Worm (Caenorhabditis elegans): Measurements from ENCODE around the gene Y67D8B.3.

Y67D8B.3 gene

ce11 chrIV:3160785-3161184, 41.2 kb downstream of the Y67D8B.3 start:
- TF ChIP-seq spr-3 (GFP tag; optimal IDR thresholded peaks at IDR 0.05), result no peak
- no peak for TF ChIP-seq attf-4 (tag; optimal IDR thresholded peaks at IDR 0.05)
- peak; percentile 89 for TF ChIP-seq dmd-6 (GFP tag; IDR thresholded peaks at IDR 0.05)
- TF ChIP-seq nhr-76 (tag; optimal IDR thresholded peaks at IDR 0.05), result peak; percentile 36
- peak; percentile 88 for TF ChIP-seq mep-1 (tag; optimal IDR thresholded peaks at IDR 0.05)
- no peak for TF ChIP-seq madf-5 (GFP tag; IDR thresholded peaks at IDR 0.05)
- no peak for TF ChIP-seq snpc-4 (tag; optimal IDR thresholded peaks at IDR 0.05)
- peak; percentile 60 for TF ChIP-seq spr-1 (tag; optimal IDR thresholded peaks at IDR 0.05)
- TF ChIP-seq arid-1 (GFP tag; conservative IDR thresholded peaks at IDR 0.05), result peak; percentile 71; the same call in 1 of the 2 replicates
- peak in 1 of 2 experiments; percentile 93 for TF ChIP-seq daf-16 (GFP tag; optimal IDR thresholded peaks at IDR 0.05)
- TF ChIP-seq daf-16 (tag; optimal IDR thresholded peaks at IDR 0.05), result peak; percentile 99
- TF ChIP-seq nhr-48 (tag; optimal IDR thresholded peaks at IDR 0.05), result peak; percentile 63
- no peak for TF ChIP-seq nhr-10 (tag; optimal IDR thresholded peaks at IDR 0.05)
- peak; percentile 67 for TF ChIP-seq duxl-1 (tag; optimal IDR thresholded peaks at IDR 0.05; ENCODE audit: poor library complexity)
- peak in 1 of 2 experiments; percentile 98 for TF ChIP-seq unc-62 (GFP tag; optimal IDR thresholded peaks at IDR 0.05 in 1 of 2)
- TF ChIP-seq unc-62 (tag; optimal IDR thresholded peaks at IDR 0.05), result no peak
- TF ChIP-seq lir-3 (tag; optimal IDR thresholded peaks at IDR 0.05), result no peak
- TF ChIP-seq ztf-7 (tag; optimal IDR thresholded peaks at IDR 0.05), result peak; percentile 69
- peak; percentile 89 for TF ChIP-seq nhr-11 (tag; optimal IDR thresholded peaks at IDR 0.05)
- peak; percentile 5 for TF ChIP-seq zip-2 (tag; optimal IDR thresholded peaks at IDR 0.05)
- peak in 1 of 2 experiments; percentile 80 for TF ChIP-seq hif-1 (tag; optimal IDR thresholded peaks at IDR 0.05)
- TF ChIP-seq T20F7.1 (GFP tag; optimal IDR thresholded peaks at IDR 0.05), result no peak
- no peak for TF ChIP-seq daf-8 (GFP tag; IDR thresholded peaks at IDR 0.05)
- TF ChIP-seq jun-1 (tag; optimal IDR thresholded peaks at IDR 0.05), result peak; percentile 45
- TF ChIP-seq D1046.2 (GFP tag; IDR thresholded peaks at IDR 0.05), result no peak
- peak; percentile 42; the same call in 1 of the 2 replicates for TF ChIP-seq set-16 (GFP tag; IDR thresholded peaks at IDR 0.05)
- TF ChIP-seq nhr-111 (GFP tag; optimal IDR thresholded peaks at IDR 0.05), result no peak
- TF ChIP-seq unc-130 (GFP tag; optimal IDR thresholded peaks at IDR 0.05), result no peak
- no peak for TF ChIP-seq F10B5.3 (tag; optimal IDR thresholded peaks at IDR 0.05)
- TF ChIP-seq egl-43 (GFP tag; IDR thresholded peaks at IDR 0.05), result peak; percentile 77
- peak; percentile 30 for TF ChIP-seq nhr-102 (tag; optimal IDR thresholded peaks at IDR 0.05)
- TF ChIP-seq ZK546.5 (tag; optimal IDR thresholded peaks at IDR 0.05), result no peak
- peak; percentile 60 for TF ChIP-seq F37D6.2 (tag; optimal IDR thresholded peaks at IDR 0.05)
- TF ChIP-seq zfp-2 (tag; optimal IDR thresholded peaks at IDR 0.05), result peak; percentile 7
- peak; percentile 65 to 87 for TF ChIP-seq mdl-1 (tag; optimal IDR thresholded peaks at IDR 0.05)
- no peak for TF ChIP-seq lin-15B (tag; optimal IDR thresholded peaks at IDR 0.05)
- peak; percentile 85 for TF ChIP-seq rbr-2 (tag; optimal IDR thresholded peaks at IDR 0.05)
- TF ChIP-seq dve-1 (tag; optimal IDR thresholded peaks at IDR 0.05; ENCODE audit: insufficient read depth), result peak; percentile 94
- peak; percentile 47; the same call in 1 of the 2 replicates for TF ChIP-seq vab-7 (GFP tag; IDR thresholded peaks at IDR 0.05)
- peak; percentile 90 for TF ChIP-seq mxl-3 (GFP tag; optimal IDR thresholded peaks at IDR 0.05)
- TF ChIP-seq lin-39 (tag; optimal IDR thresholded peaks at IDR 0.05), result no peak
- TF ChIP-seq tag-97 (GFP tag; IDR thresholded peaks at IDR 0.05), result no peak
- TF ChIP-seq madf-9 (GFP tag; conservative IDR thresholded peaks at IDR 0.05), result 0 out of 2 replicates have a peak, but pooled peaks have one; percentile 17
- peak; percentile 64; the same call in 1 of the 2 replicates for TF ChIP-seq T26A8.4 (GFP tag; IDR thresholded peaks at IDR 0.05)
- TF ChIP-seq egl-27 (tag; optimal IDR thresholded peaks at IDR 0.05), result no peak
- TF ChIP-seq ceh-28 (tag; optimal IDR thresholded peaks at IDR 0.05), result peak; percentile 91
- TF ChIP-seq ces-1 (GFP tag; optimal IDR thresholded peaks at IDR 0.05), result peak; percentile 21
- TF ChIP-seq lin-1 (GFP tag; IDR thresholded peaks at IDR 0.05), result 0 out of 2 replicates have a peak, but pooled peaks have one; percentile 56
- TF ChIP-seq R02D3.7 (tag; optimal IDR thresholded peaks at IDR 0.05), result no peak
- TF ChIP-seq mxl-2 (GFP tag; conservative IDR thresholded peaks at IDR 0.05), result no peak
- no peak for TF ChIP-seq Y48G9A.11 (GFP tag; IDR thresholded peaks at IDR 0.05)
- peak; percentile 73 for TF ChIP-seq mes-2 (tag; optimal IDR thresholded peaks at IDR 0.05; ENCODE audit: poor library complexity, severe bottlenecking)
